Fruit fly (Drosophila melanogaster) whole organism, embryonic: Measurements from ENCODE around the gene Pi3K21B.

Experiments
- Ada2b ChIP-seq: fragments of 200-800 bp; sonication (Bioruptor generic); IDR thresholded peaks from 2 replicates; pipeline ENCODE4 v1.3.6; 2022; ENCODE audit warnings: missing biosample characterization, missing genetic modification characterization
- CG10147 ChIP-seq: fragments of 200-800 bp; sonication (Bioruptor generic); optimal IDR thresholded peaks from 2 replicates; lab custom pipeline; 2019; ENCODE audit warnings: missing biosample characterization, mild to moderate bottlenecking, missing genetic modification characterization, moderate library complexity
- CG10462 ChIP-seq: fragments of 200-800 bp; sonication (Bioruptor generic); optimal IDR thresholded peaks from 2 replicates; lab custom pipeline; 2016; ENCODE audit warnings: missing biosample characterization, missing genetic modification characterization
- CG11504 ChIP-seq: fragments of 200-800 bp; sonication (Bioruptor generic); optimal IDR thresholded peaks from 3 replicates; lab custom pipeline; 2019; ENCODE audit warnings: missing biosample characterization, mild to moderate bottlenecking, missing genetic modification characterization, moderate library complexity
- CG12769 ChIP-seq: fragments of 200-800 bp; sonication (Bioruptor generic); optimal IDR thresholded peaks from 2 replicates; lab custom pipeline; 2019; ENCODE audit warnings: missing biosample characterization, mild to moderate bottlenecking, missing genetic modification characterization, moderate library complexity
- CG13894 ChIP-seq: fragments of 200-800 bp; sonication (Bioruptor generic); optimal IDR thresholded peaks from 3 replicates; lab custom pipeline; 2018; ENCODE audit warnings: missing biosample characterization, mild to moderate bottlenecking, missing genetic modification characterization, moderate library complexity
- CG14710 ChIP-seq: fragments of 200-800 bp; sonication (Bioruptor generic); optimal IDR thresholded peaks from 3 replicates; lab custom pipeline; 2019; ENCODE audit warnings: missing biosample characterization, mild to moderate bottlenecking, missing genetic modification characterization, moderate library complexity
- CG16863 ChIP-seq: fragments of 200-800 bp; sonication (Bioruptor generic); optimal IDR thresholded peaks from 3 replicates; lab custom pipeline; 2016; ENCODE audit warnings: missing biosample characterization, missing genetic modification characterization
- CG17568 ChIP-seq: fragments of 200-800 bp; sonication (Bioruptor generic); optimal IDR thresholded peaks from 2 replicates; lab custom pipeline; 2018; ENCODE audit warnings: missing biosample characterization, mild to moderate bottlenecking, missing genetic modification characterization, moderate library complexity
- CG17829 ChIP-seq: fragments of 200-800 bp; optimal IDR thresholded peaks from 2 replicates; lab custom pipeline; 2019; ENCODE audit warnings: missing biosample characterization, mild to moderate bottlenecking, missing genetic modification characterization, moderate library complexity
- CG18476 ChIP-seq: fragments of 200-800 bp; sonication (Bioruptor generic); optimal IDR thresholded peaks from 2 replicates; lab custom pipeline; 2016; ENCODE audit warnings: missing biosample characterization, mild to moderate bottlenecking, missing genetic modification characterization
- CG18599 ChIP-seq: fragments of 200-800 bp; sonication (Bioruptor generic); optimal IDR thresholded peaks from 3 replicates; lab custom pipeline; 2017; ENCODE audit warnings: missing biosample characterization, missing genetic modification characterization, mild to moderate bottlenecking, moderate library complexity, missing genetic modification reagents
- CG2678 ChIP-seq: fragments of 200-800 bp; sonication (Bioruptor generic); optimal IDR thresholded peaks from 3 replicates; lab custom pipeline; 2019; ENCODE audit warnings: missing biosample characterization, mild to moderate bottlenecking, missing genetic modification characterization, moderate library complexity
- CG3281 ChIP-seq: fragments of 200-800 bp; sonication (Bioruptor generic); optimal IDR thresholded peaks from 3 replicates; lab custom pipeline; 2017; ENCODE audit warnings: missing biosample characterization, mild to moderate bottlenecking, missing genetic modification characterization
- CG4424 ChIP-seq: fragments of 200-800 bp; sonication (Bioruptor generic); optimal IDR thresholded peaks from 3 replicates; lab custom pipeline; 2016; ENCODE audit warnings: missing biosample characterization, missing genetic modification characterization
- CG4617 ChIP-seq: fragments of 200-800 bp; sonication (Bioruptor generic); optimal IDR thresholded peaks from 3 replicates; lab custom pipeline; 2016; ENCODE audit warnings: missing biosample characterization, missing genetic modification characterization, borderline replicate concordance
- CG6854 ChIP-seq: fragments of 200-800 bp; sonication (Bioruptor generic); optimal IDR thresholded peaks from 3 replicates; lab custom pipeline; 2017; ENCODE audit warnings: missing biosample characterization, mild to moderate bottlenecking, missing genetic modification characterization
- CG7928 ChIP-seq: fragments of 200-800 bp; sonication (Bioruptor generic); optimal IDR thresholded peaks from 2 replicates; lab custom pipeline; 2017; ENCODE audit warnings: missing biosample characterization, mild to moderate bottlenecking, missing genetic modification characterization
- CG7987 ChIP-seq: fragments of 200-800 bp; sonication (Bioruptor generic); optimal IDR thresholded peaks from 2 replicates; lab custom pipeline; 2018; ENCODE audit warnings: missing biosample characterization, mild to moderate bottlenecking, missing genetic modification characterization, moderate library complexity
- CG8089 ChIP-seq: fragments of 200-800 bp; sonication (Bioruptor generic); optimal IDR thresholded peaks from 3 replicates; lab custom pipeline; 2016; ENCODE audit warnings: missing biosample characterization, missing genetic modification characterization
- D19A ChIP-seq: fragments of 200-800 bp; optimal IDR thresholded peaks from 3 replicates; lab custom pipeline; 2019; ENCODE audit warnings: missing biosample characterization, mild to moderate bottlenecking, missing genetic modification characterization, moderate library complexity
- Dfd ChIP-seq, 2 experiments: fragments of >200 bp; optimal IDR thresholded peaks; 2 replicates each; lab custom pipeline; 2017; ENCODE audit warnings: missing biosample characterization in 2 of 2, missing genetic modification characterization in 2 of 2
- MBD-R2 ChIP-seq: fragments of 200-800 bp; sonication (Bioruptor generic); IDR thresholded peaks from 2 replicates; pipeline ENCODE4 v1.3.6; 2022; ENCODE audit warnings: missing biosample characterization, missing genetic modification characterization
- Meics ChIP-seq: fragments of 200-800 bp; sonication (Bioruptor generic); optimal IDR thresholded peaks from 2 replicates; lab custom pipeline; 2017; ENCODE audit warnings: missing biosample characterization, mild to moderate bottlenecking, missing genetic modification characterization
- Mes4 ChIP-seq: fragments of 200-800 bp; sonication (Bioruptor generic); optimal IDR thresholded peaks from 2 replicates; lab custom pipeline; 2016; ENCODE audit warnings: missing biosample characterization, missing genetic modification characterization
- NC2α ChIP-seq: fragments of 200-800 bp; sonication (Bioruptor generic); optimal IDR thresholded peaks from 2 replicates; lab custom pipeline; 2016; ENCODE audit warnings: missing biosample characterization, missing genetic modification characterization
- Ptx1 ChIP-seq: fragments of 200-800 bp; sonication (Bioruptor generic); IDR thresholded peaks from 2 replicates; pipeline ENCODE4 v1.3.6; 2022; ENCODE audit warnings: missing biosample characterization, missing genetic modification characterization
- Rfx ChIP-seq: fragments of 200-800 bp; sonication (Bioruptor generic); IDR thresholded peaks from 2 replicates; pipeline ENCODE4 v1.3.6; 2022; ENCODE audit warnings: missing biosample characterization, missing genetic modification characterization
- Sox102F ChIP-seq: fragments of 200-800 bp; sonication (Bioruptor generic); optimal IDR thresholded peaks from 2 replicates; lab custom pipeline; 2018; ENCODE audit warnings: missing biosample characterization, mild to moderate bottlenecking, missing genetic modification characterization, moderate library complexity
- Sry-δ ChIP-seq: fragments of 200-800 bp; sonication (Bioruptor generic); optimal IDR thresholded peaks from 2 replicates; lab custom pipeline; 2016; ENCODE audit warnings: missing biosample characterization, missing genetic modification characterization
- TFAM ChIP-seq: fragments of 200-800 bp; sonication (Bioruptor generic); optimal IDR thresholded peaks from 2 replicates; lab custom pipeline; 2017; ENCODE audit warnings: missing biosample characterization, missing genetic modification characterization, inconsistent platforms
- YL-1 ChIP-seq: fragments of 200-800 bp; sonication (Bioruptor generic); optimal IDR thresholded peaks from 3 replicates; lab custom pipeline; 2017; ENCODE audit warnings: missing biosample characterization, mild to moderate bottlenecking, missing genetic modification characterization
- amos ChIP-seq: fragments of 200-800 bp; sonication (Bioruptor generic); IDR thresholded peaks from 2 replicates; pipeline ENCODE4 v1.3.6; 2022; ENCODE audit warnings: missing biosample characterization, missing genetic modification characterization; ENCODE audit not compliant: partially characterized antibody
- crp ChIP-seq, 2 experiments: fragments of 200-800 bp; sonication (Bioruptor generic); optimal IDR thresholded peaks; 2 replicates in 1 of 2; 3 replicates in 1 of 2; lab custom pipeline; 2017; ENCODE audit warnings: missing biosample characterization in 2 of 2, missing genetic modification characterization in 2 of 2, mild to moderate bottlenecking in 1 of 2, moderate library complexity in 1 of 2
- disco-r ChIP-seq: fragments of 200-800 bp; sonication (Bioruptor generic); optimal IDR thresholded peaks from 2 replicates; lab custom pipeline; 2016; ENCODE audit warnings: missing biosample characterization, missing genetic modification characterization
- eyg ChIP-seq: fragments of 200-800 bp; sonication (Bioruptor generic); optimal IDR thresholded peaks from 3 replicates; lab custom pipeline; 2016; ENCODE audit warnings: missing biosample characterization, missing genetic modification characterization
- ftz-f1 ChIP-seq: fragments of 200-800 bp; sonication (Bioruptor generic); optimal IDR thresholded peaks from 2 replicates; lab custom pipeline; 2016; ENCODE audit warnings: missing biosample characterization, missing genetic modification characterization
- hbn ChIP-seq: fragments of 200-800 bp; sonication (Bioruptor generic); IDR thresholded peaks from 2 replicates; pipeline ENCODE4 v1.3.6; 2022; ENCODE audit warnings: missing biosample characterization, missing genetic modification characterization; ENCODE audit not compliant: partially characterized antibody
- her ChIP-seq: fragments of 200-800 bp; sonication (Bioruptor generic); optimal IDR thresholded peaks from 2 replicates; lab custom pipeline; 2016; ENCODE audit warnings: missing biosample characterization, missing genetic modification characterization
- inv ChIP-seq: fragments of 200-800 bp; sonication (Bioruptor generic); IDR thresholded peaks from 2 replicates; pipeline ENCODE4 v1.3.6; 2022; ENCODE audit warnings: missing biosample characterization, missing genetic modification characterization; ENCODE audit not compliant: partially characterized antibody
- ken ChIP-seq: fragments of 200-800 bp; sonication (Bioruptor generic); IDR thresholded peaks from 3 replicates; pipeline ENCODE4 v1.3.6; 2022; ENCODE audit warnings: missing biosample characterization, missing genetic modification characterization
- lov ChIP-seq, 2 experiments: fragments of 200-800 bp in 1 of 2; fragments of >200 bp in 1 of 2; sonication (Bioruptor generic) in 1 of 2; IDR thresholded peaks in 1 of 2; optimal IDR thresholded peaks in 1 of 2; 2 replicates in 1 of 2; 3 replicates in 1 of 2; pipeline versions ENCODE4 v1.3.6 to Lab custom; 2017 to 2022; ENCODE audit warnings: missing biosample characterization in 1 of 2, missing genetic modification characterization in 1 of 2
- nom ChIP-seq: fragments of 200-800 bp; sonication (Bioruptor generic); optimal IDR thresholded peaks from 2 replicates; lab custom pipeline; 2017; ENCODE audit warnings: missing biosample characterization, missing genetic modification characterization, mild to moderate bottlenecking, moderate library complexity, missing genetic modification reagents
- odd ChIP-seq: fragments of 200-800 bp; sonication (Bioruptor generic); optimal IDR thresholded peaks from 2 replicates; lab custom pipeline; 2017; ENCODE audit warnings: missing biosample characterization, mild to moderate bottlenecking, missing genetic modification characterization
- phol ChIP-seq: fragments of 200-800 bp; sonication (Bioruptor generic); optimal IDR thresholded peaks from 3 replicates; lab custom pipeline; 2018; ENCODE audit warnings: missing biosample characterization, mild to moderate bottlenecking, missing genetic modification characterization, moderate library complexity
- pros ChIP-seq: fragments of 200-800 bp; sonication (Bioruptor generic); optimal IDR thresholded peaks from 3 replicates; lab custom pipeline; 2019; ENCODE audit warnings: missing biosample characterization, mild to moderate bottlenecking, missing genetic modification characterization, moderate library complexity
- row ChIP-seq: fragments of 200-800 bp; sonication (Bioruptor generic); IDR thresholded peaks from 3 replicates; pipeline ENCODE4 v1.3.6; 2022; ENCODE audit warnings: missing biosample characterization, missing genetic modification characterization
- seq ChIP-seq: fragments of 200-800 bp; sonication (Bioruptor generic); IDR thresholded peaks from 2 replicates; pipeline ENCODE4 v1.3.6; 2022; ENCODE audit warnings: missing biosample characterization, missing genetic modification characterization
- shn ChIP-seq: fragments of 200-800 bp; sonication (Bioruptor generic); optimal IDR thresholded peaks from 3 replicates; lab custom pipeline; 2016; ENCODE audit warnings: missing biosample characterization, missing genetic modification characterization
- usp ChIP-seq: fragments of >200 bp; optimal IDR thresholded peaks from 2 replicates; lab custom pipeline; 2017; ENCODE audit warnings: missing biosample characterization, missing genetic modification characterization

Pi3K21B gene

DNA sequence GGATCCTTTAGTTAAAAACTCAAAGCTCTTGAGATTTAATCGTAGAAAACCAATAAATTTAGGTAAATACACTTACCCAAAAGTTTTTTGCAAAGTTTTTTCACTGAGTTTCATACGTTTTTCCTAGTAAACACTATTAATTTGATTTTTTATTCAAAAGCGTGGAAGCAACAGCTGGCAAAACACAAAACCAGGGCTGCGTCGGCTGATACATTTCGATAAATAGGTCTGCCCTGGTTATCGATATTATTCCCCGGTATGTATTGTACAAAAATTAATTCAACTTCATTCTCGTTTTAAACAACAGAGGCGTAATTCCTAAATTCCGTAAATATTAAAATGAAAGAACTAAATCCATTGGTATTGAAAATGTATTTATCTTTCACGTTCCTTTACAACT, 26.1 kb upstream of the Pi3K21B start, which contains the start of gene Dus1 (continued):
- TF ChIP-seq amos (GFP tag; lab: Robert Waterston, UW) (peak; percentile 68; the same call in 1 of the 2 replicates), usp (GFP tag; lab: Kevin White, UChicago) (no peak), ken (GFP tag; lab: Robert Waterston, UW) (no peak), CG10462 (GFP tag; lab: Kevin White, UChicago) (no peak), her (no peak), Rfx (no peak), CG18599 (no peak), crp (GFP tag; optimal IDR thresholded peaks at IDR 0.05; lab: Kevin White, UChicago) (peak; percentile 35 to 90), CG14710 (tag; lab: Kevin White, UChicago) (peak; percentile 54), CG7987 (GFP tag; lab: Kevin White, UChicago) (no peak), CG7928 (peak; percentile 97), Dfd (GFP tag; optimal IDR thresholded peaks at IDR 0.05; lab: Kevin White, UChicago) (no peak), disco-r (GFP tag; lab: Kevin White, UChicago) (no peak), TFAM (GFP tag; lab: Kevin White, UChicago) (no peak), YL-1 (GFP tag; lab: Kevin White, UChicago) (peak; percentile 89), pros (GFP tag; lab: Kevin White, UChicago) (no peak), NC2α (no peak), odd (no peak), CG17829 (tag; lab: Kevin White, UChicago) (peak; percentile 53), Sox102F (GFP tag; lab: Kevin White, UChicago) (no peak), CG2678 (no peak), CG16863 (GFP tag; lab: Kevin White, UChicago) (no peak), Sry-δ (GFP tag; lab: Kevin White, UChicago) (peak; percentile 60), CG12769 (tag; lab: Kevin White, UChicago) (no peak), CG10147 (GFP tag; lab: Kevin White, UChicago) (no peak), MBD-R2 (GFP tag; lab: Robert Waterston, UW) (peak; percentile 97), phol (tag; lab: Kevin White, UChicago) (peak; percentile 18), CG6854 (no peak), row (GFP tag; lab: Robert Waterston, UW) (peak; percentile 47), inv (GFP tag; lab: Robert Waterston, UW) (peak; percentile 52), hbn (GFP tag; lab: Robert Waterston, UW) (peak; percentile 72), CG13894 (tag; lab: Kevin White, UChicago) (peak; percentile 41), shn (GFP tag; lab: Kevin White, UChicago) (no peak), CG18476 (GFP tag; lab: Kevin White, UChicago) (no peak), Mes4 (GFP tag; lab: Kevin White, UChicago) (no peak), lov (optimal IDR thresholded peaks at IDR 0.05; lab: Kevin White, UChicago) (no peak), lov (GFP tag; IDR thresholded peaks at IDR 0.05; lab: Robert Waterston, UW) (no peak), D19A (tag; lab: Kevin White, UChicago) (no peak), CG4617 (GFP tag; lab: Kevin White, UChicago) (peak; percentile 44), eyg (GFP tag; lab: Kevin White, UChicago) (no peak), CG4424 (GFP tag; lab: Kevin White, UChicago) (no peak), Meics (GFP tag; lab: Kevin White, UChicago) (no peak), CG11504 (tag; lab: Kevin White, UChicago) (peak; percentile 20), nom (GFP tag; lab: Kevin White, UChicago) (no peak), Ada2b (no peak), CG3281 (peak; percentile 34), seq (GFP tag; lab: Robert Waterston, UW) (no peak), Ptx1 (no peak), CG17568 (GFP tag; lab: Kevin White, UChicago) (no peak), CG8089 (GFP tag; lab: Kevin White, UChicago) (no peak), ftz-f1 (GFP tag; lab: Kevin White, UChicago) (no peak)
